Worm (Caenorhabditis elegans): ENCODE measurements around the gene T16A1.5.
A peak's percentile ranks its signal among the peaks of the same experiment; 100 is the strongest.

The T16A1.5 gene

DNA sequence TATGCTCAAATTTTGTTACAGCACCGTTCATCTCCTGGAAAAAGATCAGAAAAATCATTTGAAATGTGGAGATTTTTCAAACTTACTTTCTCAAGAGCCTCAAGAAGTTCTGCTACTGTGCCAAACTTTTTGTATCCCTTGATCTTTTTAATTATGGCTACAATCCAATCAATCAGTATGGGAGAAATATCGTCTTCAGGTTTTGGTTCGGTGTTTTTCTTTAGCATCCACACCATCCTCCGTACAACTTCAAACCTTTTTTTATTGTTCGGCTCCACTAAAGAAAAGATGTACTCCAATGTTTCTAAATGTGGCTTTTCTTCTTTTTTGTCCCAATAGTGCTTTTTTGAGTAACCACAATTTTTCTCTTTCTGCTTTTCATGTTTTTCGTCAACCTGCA, 7.2 kb downstream of the T16A1.5 start:
- TF ChIP-seq rpc-1 (optimal IDR thresholded peaks at IDR 0.05) = no peak
- no peak for TF ChIP-seq rpc-1 (tag; optimal IDR thresholded peaks at IDR 0.05)
- no peak for TF ChIP-seq B0035.1 (tag; optimal IDR thresholded peaks at IDR 0.05)
- TF ChIP-seq egl-44 (GFP tag; IDR thresholded peaks at IDR 0.05) = no peak
- no peak for TF ChIP-seq tbp1 (GFP tag; optimal IDR thresholded peaks at IDR 0.05)
- TF ChIP-seq hsf-1 (GFP tag; IDR thresholded peaks at IDR 0.05) = no peak
- no peak for TF ChIP-seq somi-1 (GFP tag; optimal IDR thresholded peaks at IDR 0.05)
- no peak for TF ChIP-seq F57A8.1 (GFP tag; optimal IDR thresholded peaks at IDR 0.05)
- TF ChIP-seq Y53F4B.3 (GFP tag; IDR thresholded peaks at IDR 0.05) = no peak
- no peak for TF ChIP-seq tlf-1 (GFP tag; optimal IDR thresholded peaks at IDR 0.05)

DNA sequence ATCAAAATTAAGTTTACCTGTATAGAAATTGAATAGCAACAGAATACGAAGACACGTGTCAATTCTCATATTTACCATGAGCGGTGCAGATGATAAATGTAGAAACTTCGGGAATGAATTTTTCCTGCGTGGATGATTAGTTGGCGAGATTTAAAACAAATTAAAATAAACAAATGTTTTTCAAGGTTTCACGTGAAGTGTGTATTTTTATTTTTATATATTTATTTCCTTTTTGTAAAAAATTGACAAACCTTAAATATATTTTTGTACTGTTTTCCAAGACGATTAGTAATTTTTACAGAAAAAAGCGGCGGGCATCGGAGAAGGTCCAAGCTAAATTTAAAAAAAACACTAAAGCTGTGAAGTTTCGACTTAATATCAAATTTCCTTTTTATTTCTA, 8.1 kb downstream of the T16A1.5 start, which contains the start of gene F07E5.8:
Gene F07E5.8 (minus strand): TSS at position 101 of the 400 bp plus-strand sequence.
- TF ChIP-seq ccch-3 (GFP tag; optimal IDR thresholded peaks at IDR 0.05) (no peak), snpc-1.3 (tag; optimal IDR thresholded peaks at IDR 0.05; ENCODE audit: insufficient read depth) (no peak), lag-1 (GFP tag; IDR thresholded peaks at IDR 0.05) (no peak), tbx-9 (tag; optimal IDR thresholded peaks at IDR 0.05; ENCODE audit: borderline replicate concordance) (no peak), egrh-3 (GFP tag; IDR thresholded peaks at IDR 0.05) (no peak), ztf-26 (tag; optimal IDR thresholded peaks at IDR 0.05) (no peak), F37B4.10 (GFP tag; IDR thresholded peaks at IDR 0.05) (no peak), ceh-27 (GFP tag; optimal IDR thresholded peaks at IDR 0.05) (no peak), zim-3 (tag; optimal IDR thresholded peaks at IDR 0.05) (no peak), hlh-26 (GFP tag; conservative IDR thresholded peaks at IDR 0.05) (no peak), nhr-27 (tag; optimal IDR thresholded peaks at IDR 0.05) (no peak), tbp1 (GFP tag; optimal IDR thresholded peaks at IDR 0.05) (no peak), tlf-1 (GFP tag; optimal IDR thresholded peaks at IDR 0.05) (no peak), ztf-22 (GFP tag; optimal IDR thresholded peaks at IDR 0.05) (no peak), nfyb-1 (GFP tag; IDR thresholded peaks at IDR 0.05) (no peak), B0019.2 (GFP tag; conservative IDR thresholded peaks at IDR 0.05) (no peak), lir-1 (GFP tag; conservative IDR thresholded peaks at IDR 0.05) (no peak), ets-4 (GFP tag; optimal IDR thresholded peaks at IDR 0.05) (no peak), dpff-1 (tag; optimal IDR thresholded peaks at IDR 0.05) (no peak)

DNA sequence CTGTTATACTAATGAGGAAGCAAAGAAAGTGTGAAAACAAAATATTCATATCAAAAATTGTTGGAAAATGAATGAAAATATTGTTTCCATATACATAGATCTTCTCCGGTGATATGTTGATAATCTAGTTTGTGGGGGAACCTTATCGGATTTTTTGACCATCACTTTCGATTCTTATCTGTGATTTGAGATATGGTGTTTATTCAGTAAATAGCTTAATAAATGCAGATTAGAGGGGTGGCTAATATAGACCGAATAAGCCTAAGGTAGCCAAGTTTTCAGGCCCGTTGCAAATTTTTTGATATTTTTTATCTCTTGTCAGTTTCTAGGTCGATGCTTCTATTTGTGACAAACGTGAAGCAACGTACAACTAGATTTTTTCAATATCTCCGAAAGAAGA, 12.2 kb downstream of the T16A1.5 start, which contains the start of gene F07E5.7:
Gene F07E5.7 (minus strand): TSS at position 101 of the 400 bp plus-strand sequence.
- no peak for TF ChIP-seq K12H6.12 (tag; optimal IDR thresholded peaks at IDR 0.05)

DNA sequence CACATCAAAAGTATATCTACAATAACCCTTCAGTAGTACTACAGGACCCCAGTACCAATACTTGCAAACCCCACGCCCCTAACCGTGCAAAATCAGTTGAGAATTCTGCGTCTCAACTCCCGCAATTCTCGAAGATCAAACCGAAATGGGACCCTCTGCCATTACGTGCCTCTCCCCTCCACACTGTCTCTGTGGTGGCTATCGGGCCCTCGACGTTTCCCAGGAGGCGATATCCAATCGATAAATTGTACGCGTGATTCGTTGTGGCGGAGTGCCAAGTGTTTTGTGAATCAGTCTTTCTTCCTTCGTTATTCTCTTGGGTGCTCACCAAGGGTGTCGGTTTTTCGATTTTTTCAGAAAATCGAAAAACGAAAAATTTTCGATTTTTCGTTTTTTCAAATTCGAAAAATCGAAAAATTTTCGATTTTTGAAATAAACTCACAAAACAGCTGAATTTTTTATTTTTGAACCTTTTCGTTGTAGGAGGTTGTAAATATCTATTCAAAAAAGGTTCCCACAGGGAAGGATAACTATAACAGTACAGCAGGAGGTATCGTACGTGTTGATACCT, 16.1 kb downstream of the T16A1.5 start, which contains the start of gene F07E5.12:
Gene F07E5.12 (plus strand): TSS at position 521 of the 571 bp plus-strand sequence.
- TF ChIP-seq hsf-1 (GFP tag; IDR thresholded peaks at IDR 0.05) = 0 out of 2 replicates have a peak, but pooled peaks have one; percentile 17
- peak; percentile 83 for TF ChIP-seq aptf-2 (GFP tag; conservative IDR thresholded peaks at IDR 0.05)

DNA sequence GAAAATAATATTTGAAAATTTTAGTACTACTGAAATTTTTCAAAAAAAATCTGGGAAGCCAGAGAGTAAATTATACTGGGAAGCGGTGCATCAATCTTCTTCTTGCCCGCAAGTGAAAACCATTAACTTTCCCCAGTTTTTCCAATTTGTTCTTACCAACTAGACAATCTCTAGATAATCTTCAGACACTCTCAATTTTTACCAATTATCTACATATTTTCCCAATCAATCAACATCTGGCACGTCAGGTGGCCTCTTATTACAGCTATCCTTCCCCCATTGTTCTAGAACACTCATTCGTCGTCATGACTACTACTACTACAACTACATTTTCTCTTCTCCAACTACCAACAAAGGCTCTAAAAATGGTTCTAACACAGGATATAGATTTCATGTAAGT, 19.1 kb downstream of the T16A1.5 start, which contains the start of gene fbxb-6:
Gene fbxb-6 (plus strand): TSS at position 301 of the 400 bp plus-strand sequence.
- TF ChIP-seq akir-1 (GFP tag; optimal IDR thresholded peaks at IDR 0.05) (no peak), dpl-1 (GFP tag; optimal IDR thresholded peaks at IDR 0.05) (no peak), rcor-1 (GFP tag; IDR thresholded peaks at IDR 0.05) (no peak), nhr-27 (tag; optimal IDR thresholded peaks at IDR 0.05) (no peak), sea-2 (GFP tag; IDR thresholded peaks at IDR 0.05) (no peak), let-526 (GFP tag; IDR thresholded peaks at IDR 0.05) (no peak), ama-1 (optimal IDR thresholded peaks at IDR 0.05) (no peak), ama-1 (GFP tag; optimal IDR thresholded peaks at IDR 0.05) (no peak), ceh-79 (tag; optimal IDR thresholded peaks at IDR 0.05) (no peak), lsl-1 (GFP tag; optimal IDR thresholded peaks at IDR 0.05) (no peak), repo-1 (tag; optimal IDR thresholded peaks at IDR 0.05) (no peak), mes-4 (tag; optimal IDR thresholded peaks at IDR 0.05) (no peak), sptf-2 (GFP tag; optimal IDR thresholded peaks at IDR 0.05) (no peak), lin-40 (tag; optimal IDR thresholded peaks at IDR 0.05) (no peak), F49E8.2 (tag; optimal IDR thresholded peaks at IDR 0.05; ENCODE audit: insufficient read depth) (no peak), F37B4.10 (GFP tag; IDR thresholded peaks at IDR 0.05) (no peak), dpff-1 (tag; optimal IDR thresholded peaks at IDR 0.05) (no peak)

All from whole organism, young adult.